Fruit fly (Drosophila melanogaster) whole organism: ENCODE data around the gene LysE.

Experiments
- Dll ChIP-seq: fragments of >200 bp; optimal IDR thresholded peaks from 2 replicates; lab custom pipeline; 2017
- EcR ChIP-seq, 2 experiments: fragments of >200 bp; optimal IDR thresholded peaks; 2 replicates each; lab custom pipeline; 2017; ENCODE audit warnings: missing biosample characterization in 2 of 2, missing genetic modification characterization in 2 of 2, missing genetic modification reagents in 2 of 2
- psq ChIP-seq: fragments of >200 bp; optimal IDR thresholded peaks from 2 replicates; lab custom pipeline; 2017
- usp ChIP-seq: fragments of >200 bp; optimal IDR thresholded peaks from 2 replicates; lab custom pipeline; 2017; ENCODE audit warnings: missing biosample characterization, missing genetic modification characterization, mixed read lengths

dm6 chr3L:1165808-1166207, 46.8 kb upstream of the LysE start:
- no peak for TF ChIP-seq usp (GFP tag; lab: Kevin White, UChicago)
- no peak for TF ChIP-seq psq
- TF ChIP-seq Dll (lab: Kevin White, UChicago) = no peak
- TF ChIP-seq EcR (GFP tag; optimal IDR thresholded peaks at IDR 0.05; lab: Kevin White, UChicago) = no peak
